Fruit fly (Drosophila melanogaster): ENCODE data around the gene Ccdc85.

The Ccdc85 gene

DNA sequence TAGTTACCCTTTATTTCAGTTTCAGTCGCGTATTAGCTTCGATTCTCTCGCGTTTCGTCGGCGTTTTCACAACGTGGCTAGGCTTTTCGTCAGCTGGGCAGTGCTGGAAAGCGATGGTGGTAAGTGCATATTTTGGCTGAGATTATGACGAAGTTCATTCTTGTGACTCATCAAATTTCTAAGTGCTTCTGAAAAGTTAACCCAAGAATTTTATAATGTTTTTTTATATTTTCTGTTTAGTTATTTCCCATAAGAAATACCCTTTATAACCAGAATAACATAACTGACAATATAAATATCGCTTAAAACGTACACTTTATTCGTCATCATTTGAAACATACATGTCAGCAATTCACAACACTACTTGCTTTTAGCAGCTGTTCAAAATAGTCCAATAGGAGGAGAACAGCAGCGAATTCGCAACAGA is 38.1 kb downstream of the Ccdc85 start, which contains the start of the genes CG17260 and SerRS (continued):
- peak; percentile 88 for TF ChIP-seq CHES-1-like (GFP tag; optimal IDR thresholded peaks at IDR 0.05)
- no peak for TF ChIP-seq Bgb (GFP tag; IDR thresholded peaks at IDR 0.05; ENCODE audit: partially characterized antibody)
- TF ChIP-seq CG34422 (GFP tag; IDR thresholded peaks at IDR 0.05): peak; percentile 95
- TF ChIP-seq fd96Cb (tag; optimal IDR thresholded peaks at IDR 0.05): peak; percentile 88
- TF ChIP-seq Fer2 (tag; optimal IDR thresholded peaks at IDR 0.05): peak; percentile 90
- TF ChIP-seq mam (GFP tag; optimal IDR thresholded peaks at IDR 0.05): peak; percentile 96
- TF ChIP-seq Xbp1 (GFP tag; optimal IDR thresholded peaks at IDR 0.05): peak; percentile 96
- peak; percentile 22; the same call in 1 of the 2 replicates for TF ChIP-seq amos (GFP tag; IDR thresholded peaks at IDR 0.05; ENCODE audit: partially characterized antibody)
- peak; percentile 71 for TF ChIP-seq CG12236 (GFP tag; optimal IDR thresholded peaks at IDR 0.05)
- no peak for TF ChIP-seq CG42726 (GFP tag; IDR thresholded peaks at IDR 0.05; ENCODE audit: partially characterized antibody)
- peak; percentile 73 for TF ChIP-seq CG3995 (GFP tag; optimal IDR thresholded peaks at IDR 0.05)
- TF ChIP-seq CG30431 (GFP tag; optimal IDR thresholded peaks at IDR 0.05): peak; percentile 77
- peak; percentile 63; the same call in 1 of the 2 replicates for TF ChIP-seq CG5953 (GFP tag; IDR thresholded peaks at IDR 0.05)
- peak; percentile 77; the same call in 1 of the 2 replicates for TF ChIP-seq cas (GFP tag; IDR thresholded peaks at IDR 0.05)
- peak; percentile 91 for TF ChIP-seq CG10209 (GFP tag; optimal IDR thresholded peaks at IDR 0.05)
- TF ChIP-seq CG10654 (GFP tag; optimal IDR thresholded peaks at IDR 0.05): peak; percentile 94
- TF ChIP-seq CG11504 (tag; optimal IDR thresholded peaks at IDR 0.05): no peak
- peak; percentile 94 for TF ChIP-seq CG2678 (tag; optimal IDR thresholded peaks at IDR 0.05)
- TF ChIP-seq sna (GFP tag; IDR thresholded peaks at IDR 0.05; ENCODE audit: partially characterized antibody): no peak
- TF ChIP-seq cg (GFP tag; optimal IDR thresholded peaks at IDR 0.05): no peak
- TF ChIP-seq insv (GFP tag; optimal IDR thresholded peaks at IDR 0.05): peak in 1 of 2 experiments; percentile 78
- TF ChIP-seq NK7.1 (GFP tag; optimal IDR thresholded peaks at IDR 0.05): peak; percentile 91
- TF ChIP-seq CG18262 (tag; optimal IDR thresholded peaks at IDR 0.05): peak; percentile 91
- TF ChIP-seq Sox102F (GFP tag; optimal IDR thresholded peaks at IDR 0.05): peak; percentile 93
- peak; percentile 97 for TF ChIP-seq Max (GFP tag; optimal IDR thresholded peaks at IDR 0.05)
- peak; percentile 70 for TF ChIP-seq BEAF-32 (GFP tag; optimal IDR thresholded peaks at IDR 0.05)
- TF ChIP-seq CG8089 (GFP tag; optimal IDR thresholded peaks at IDR 0.05): peak; percentile 83
- peak; percentile 94 for TF ChIP-seq unpg (GFP tag; optimal IDR thresholded peaks at IDR 0.05)
- peak; percentile 34; the same call in 1 of the 2 replicates for TF ChIP-seq inv (GFP tag; IDR thresholded peaks at IDR 0.05; ENCODE audit: partially characterized antibody)
- peak; percentile 67 for TF ChIP-seq trh (GFP tag; optimal IDR thresholded peaks at IDR 0.05)
- peak; percentile 43 for TF ChIP-seq CG10959 (GFP tag; IDR thresholded peaks at IDR 0.05)
- TF ChIP-seq CG13624 (GFP tag; optimal IDR thresholded peaks at IDR 0.05): peak; percentile 95
- peak; percentile 74 for TF ChIP-seq CG8359 (GFP tag; optimal IDR thresholded peaks at IDR 0.05; ENCODE audit: borderline replicate concordance)
- peak; percentile 88 for TF ChIP-seq Six4 (GFP tag; optimal IDR thresholded peaks at IDR 0.05)
- no peak for TF ChIP-seq nau (GFP tag; optimal IDR thresholded peaks at IDR 0.05)
- peak; percentile 76 for TF ChIP-seq scrt (GFP tag; optimal IDR thresholded peaks at IDR 0.05)
- TF ChIP-seq CG12391 (tag; optimal IDR thresholded peaks at IDR 0.05): peak; percentile 95
- TF ChIP-seq B-H1 (GFP tag; IDR thresholded peaks at IDR 0.05): peak; percentile 88
- TF ChIP-seq B-H2 (GFP tag; optimal IDR thresholded peaks at IDR 0.05): peak; percentile 85
- TF ChIP-seq Blimp-1 (GFP tag; optimal IDR thresholded peaks at IDR 0.05): no peak
- TF ChIP-seq br (optimal IDR thresholded peaks at IDR 0.05): no peak
- TF ChIP-seq CG10431 (GFP tag; optimal IDR thresholded peaks at IDR 0.05): peak; percentile 73
- peak; percentile 84 for TF ChIP-seq CG33213 (GFP tag; optimal IDR thresholded peaks at IDR 0.05)
- peak; percentile 34 for TF ChIP-seq MTF-1 (GFP tag; optimal IDR thresholded peaks at IDR 0.05; ENCODE audit: borderline replicate concordance)
- peak; percentile 71 for TF ChIP-seq E2f2 (GFP tag; IDR thresholded peaks at IDR 0.05)
- no peak for TF ChIP-seq CG31441 (GFP tag; IDR thresholded peaks at IDR 0.05)
- peak; percentile 83 for TF ChIP-seq CG3065 (GFP tag; optimal IDR thresholded peaks at IDR 0.05)
- peak; percentile 80 for TF ChIP-seq Poxn (GFP tag; IDR thresholded peaks at IDR 0.05)
- TF ChIP-seq Gsc (GFP tag; IDR thresholded peaks at IDR 0.05): peak; percentile 86
- TF ChIP-seq MBD-R2 (GFP tag; IDR thresholded peaks at IDR 0.05): peak; percentile 98

Measured in whole organism, embryonic.